Worm (Caenorhabditis elegans): ENCODE measurements around the gene Y40C5A.4.

Y40C5A.4 gene

DNA sequence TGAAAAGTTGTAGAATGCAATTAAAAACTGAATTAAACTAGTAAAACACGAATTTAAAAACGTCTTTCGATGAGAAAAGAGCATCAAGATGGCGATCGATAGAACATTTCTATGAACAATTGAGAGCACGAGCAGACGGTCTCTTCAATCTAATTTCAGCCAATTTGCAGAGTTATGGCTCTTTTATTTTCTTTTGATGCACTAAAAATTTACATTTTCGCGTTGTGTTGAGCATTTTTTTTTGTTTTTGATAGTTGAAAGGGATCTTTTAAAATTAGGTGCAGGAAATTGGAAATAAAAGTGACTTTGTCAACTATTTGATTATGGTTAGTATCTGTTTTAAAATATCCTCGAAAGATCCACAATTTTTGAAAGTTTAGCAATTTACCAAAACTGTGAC lies 55.9 kb downstream of the Y40C5A.4 start, which contains the start of gene F42C5.6:
F42C5.6 (minus strand) TSS at position 101 of the 400 bp plus-strand sequence.
- TF ChIP-seq him-1 (tag; optimal IDR thresholded peaks at IDR 0.05) (no peak), W03F9.2 (tag; optimal IDR thresholded peaks at IDR 0.05) (no peak), dao-5 (tag; optimal IDR thresholded peaks at IDR 0.05) (no peak)

DNA sequence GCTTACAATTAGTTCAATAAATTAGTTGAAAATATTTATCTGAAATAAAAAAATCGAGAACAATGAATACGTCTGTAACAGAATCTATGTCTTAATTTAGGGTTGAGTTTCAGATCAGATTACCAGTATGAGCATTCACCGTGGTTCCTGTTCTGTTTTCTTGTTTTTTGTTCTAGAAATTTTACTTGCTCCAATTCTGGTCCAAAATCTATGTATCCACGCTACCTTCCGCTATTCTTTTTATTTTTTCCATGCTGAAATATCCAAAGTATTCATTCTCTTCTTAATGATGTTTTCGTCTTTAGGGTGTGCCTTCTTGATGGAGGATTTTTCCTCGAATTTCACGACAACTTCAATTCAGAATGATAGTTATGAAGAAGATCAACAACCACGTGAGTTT lies 59.6 kb downstream of the Y40C5A.4 start, which contains the start of gene npr-27:
npr-27 (plus strand) TSS at position 301 of the 400 bp plus-strand sequence.
- TF ChIP-seq W03F9.2 (tag; optimal IDR thresholded peaks at IDR 0.05) (no peak), him-1 (tag; optimal IDR thresholded peaks at IDR 0.05) (no peak), dao-5 (tag; optimal IDR thresholded peaks at IDR 0.05) (no peak)

DNA sequence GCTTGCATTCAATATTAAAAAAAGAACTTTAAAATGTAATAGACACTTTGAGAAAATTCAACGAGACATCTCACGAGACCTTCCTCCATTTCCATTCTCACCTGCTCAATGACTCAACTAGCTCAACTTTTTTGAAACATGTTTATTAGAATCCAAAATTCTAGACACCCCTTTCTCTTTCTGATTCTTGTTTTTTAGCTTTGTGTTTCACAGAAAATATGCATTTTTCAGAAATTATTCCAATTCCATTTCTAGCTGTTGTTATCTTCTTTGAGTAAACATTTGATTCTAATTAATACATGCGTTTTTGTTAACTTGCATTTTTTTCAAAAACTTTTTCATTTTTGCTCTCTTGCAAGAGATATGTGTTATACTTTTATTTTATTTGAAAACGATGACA lies 63.4 kb downstream of the Y40C5A.4 start:
- no peak for TF ChIP-seq W03F9.2 (tag; optimal IDR thresholded peaks at IDR 0.05)
- no peak for TF ChIP-seq dao-5 (tag; optimal IDR thresholded peaks at IDR 0.05)
- no peak for TF ChIP-seq him-1 (tag; optimal IDR thresholded peaks at IDR 0.05)

All from whole organism, L4/young adult.